Fruit fly (Drosophila melanogaster): ENCODE measurements around the gene mRpS14.

The mRpS14 gene

DNA sequence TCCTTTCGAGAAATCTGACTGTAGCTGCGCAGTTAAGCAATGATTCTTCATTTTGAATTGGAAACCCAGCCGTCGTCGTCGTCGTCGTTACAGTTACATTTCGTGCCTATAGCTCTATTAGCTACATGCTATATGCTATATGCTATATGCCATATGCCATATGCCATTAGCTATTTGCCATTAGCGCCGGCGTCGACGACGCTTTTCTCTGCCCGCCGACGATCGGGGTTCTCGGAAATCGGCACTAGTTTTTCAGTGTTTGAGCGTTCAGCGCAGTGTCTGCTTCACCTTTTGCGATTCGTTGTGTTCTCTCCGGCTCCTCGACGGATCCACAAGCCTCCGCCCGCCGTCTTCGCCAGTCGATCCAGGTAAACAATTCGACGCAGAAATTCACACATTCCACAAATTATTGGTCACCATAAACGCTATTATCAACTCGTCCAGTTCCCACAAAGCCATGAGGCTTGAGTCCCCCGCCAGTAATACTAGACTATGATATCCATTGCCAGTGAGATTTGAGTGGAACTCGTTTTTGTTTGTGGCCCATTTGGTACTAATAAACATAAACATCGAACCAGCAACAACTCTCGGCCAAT lies 24.2 kb upstream of the mRpS14 start:
- TF ChIP-seq foxo (GFP tag; optimal IDR thresholded peaks at IDR 0.05), result no peak
- TF ChIP-seq h (GFP tag; optimal IDR thresholded peaks at IDR 0.05), result no peak

DNA sequence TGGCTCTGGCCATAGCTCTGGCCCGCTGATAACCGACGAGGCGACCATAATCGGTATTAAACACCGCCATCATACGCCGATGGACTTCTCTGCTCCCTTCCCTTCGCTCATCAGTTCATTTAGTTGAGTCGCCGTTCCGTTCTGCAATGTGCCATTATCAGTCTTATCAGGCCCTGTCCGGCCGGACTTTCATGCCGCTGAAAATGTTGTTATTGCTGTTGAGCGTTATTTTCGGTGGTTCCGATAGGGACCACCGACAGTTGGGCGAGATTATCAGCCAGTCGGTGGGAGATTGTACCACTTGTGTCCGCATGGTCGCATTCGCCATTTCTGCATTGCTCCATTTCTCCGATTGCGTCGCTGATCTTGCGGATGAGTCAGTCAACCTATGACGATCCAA lies 21.2 kb upstream of the mRpS14 start:
- TF ChIP-seq br (GFP tag; optimal IDR thresholded peaks at IDR 0.05) (peak; percentile 3), lola (GFP tag; optimal IDR thresholded peaks at IDR 0.05) (no peak), h (GFP tag; optimal IDR thresholded peaks at IDR 0.05) (peak; percentile 41), Dif (GFP tag; optimal IDR thresholded peaks at IDR 0.05; ENCODE audit: partially characterized antibody) (no peak), Vsx2 (GFP tag; optimal IDR thresholded peaks at IDR 0.05; ENCODE audit: partially characterized antibody) (no peak), dsf (GFP tag; optimal IDR thresholded peaks at IDR 0.05; ENCODE audit: borderline replicate concordance) (no peak), Abd-B (GFP tag; optimal IDR thresholded peaks at IDR 0.05) (no peak), rgr (GFP tag; optimal IDR thresholded peaks at IDR 0.05) (no peak), Rel (GFP tag; optimal IDR thresholded peaks at IDR 0.05) (no peak), Rel (tag; optimal IDR thresholded peaks at IDR 0.05) (peak; percentile 86), psq (GFP tag; optimal IDR thresholded peaks at IDR 0.05) (no peak), pan (optimal IDR thresholded peaks at IDR 0.05) (no peak), usp (GFP tag; optimal IDR thresholded peaks at IDR 0.05) (no peak)

DNA sequence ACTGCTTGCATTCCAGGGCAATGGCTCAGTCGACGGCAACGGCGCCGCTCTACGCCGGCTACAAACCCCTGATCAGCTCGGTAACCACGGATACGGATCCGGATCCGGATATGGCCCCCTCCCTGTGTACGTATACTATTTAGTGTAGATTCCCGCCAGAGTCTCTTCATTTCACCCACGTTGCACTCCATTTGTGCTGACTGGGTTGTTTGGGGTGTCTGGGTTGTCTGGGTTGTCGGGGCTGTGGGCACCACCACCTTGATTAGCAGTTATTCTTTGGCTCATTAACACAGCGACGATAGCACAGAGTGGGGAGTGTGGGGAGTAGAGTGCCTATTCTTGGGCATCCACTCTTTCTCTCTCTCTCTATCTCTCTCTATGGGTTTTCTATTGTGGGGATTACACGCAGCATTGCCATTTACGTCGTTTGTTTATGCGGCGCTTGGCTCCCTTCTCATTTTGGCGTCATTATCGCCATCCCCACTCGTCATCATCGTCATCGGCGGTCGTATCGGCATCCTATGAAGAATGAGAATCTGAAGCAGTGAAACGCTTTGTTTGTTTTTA lies 18.8 kb upstream of the mRpS14 start:
- no peak for TF ChIP-seq Jra (GFP tag; optimal IDR thresholded peaks at IDR 0.05)
- no peak for TF ChIP-seq Rel (GFP tag; optimal IDR thresholded peaks at IDR 0.05)
- TF ChIP-seq Rel (tag; optimal IDR thresholded peaks at IDR 0.05), result peak; percentile 56
- TF ChIP-seq OdsH (GFP tag; optimal IDR thresholded peaks at IDR 0.05), result no peak

DNA sequence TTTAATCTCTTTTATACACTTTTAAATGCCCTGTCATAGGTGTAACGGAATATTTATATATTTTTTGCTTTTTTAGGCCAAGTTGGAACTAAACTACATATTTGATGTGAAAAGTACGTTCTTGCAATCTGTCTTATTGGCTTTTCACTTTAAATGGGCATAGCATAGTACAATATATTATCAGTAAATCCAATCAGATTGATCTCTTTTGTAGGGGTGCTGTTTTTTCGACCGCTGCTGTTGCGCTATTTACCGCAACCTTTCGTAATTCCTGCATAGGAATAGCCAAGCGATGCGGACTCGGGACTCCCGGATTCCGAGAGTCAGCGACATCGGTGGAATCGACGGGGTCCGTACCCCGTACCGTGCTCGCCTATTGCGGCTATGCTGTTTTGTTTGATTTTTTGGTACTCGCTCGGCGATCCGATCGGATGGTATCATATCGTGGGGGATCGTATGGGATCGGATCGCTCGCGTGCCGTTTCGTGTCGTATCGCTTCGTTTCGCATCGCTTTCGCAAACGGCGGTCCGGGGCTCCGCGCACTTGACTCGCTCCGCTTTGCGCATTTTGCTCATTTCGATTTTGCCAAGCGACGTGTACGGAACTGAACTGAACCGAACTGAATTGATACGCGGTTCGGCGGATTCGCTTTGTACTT lies 17.9 kb upstream of the mRpS14 start:
- TF ChIP-seq CrebA (GFP tag; optimal IDR thresholded peaks at IDR 0.05; ENCODE audit: borderline replicate concordance) (no peak), Jra (GFP tag; optimal IDR thresholded peaks at IDR 0.05) (no peak), Hr83 (GFP tag; optimal IDR thresholded peaks at IDR 0.05; ENCODE audit: poor library complexity, severe bottlenecking) (no peak), OdsH (GFP tag; optimal IDR thresholded peaks at IDR 0.05) (no peak), Dif (GFP tag; optimal IDR thresholded peaks at IDR 0.05; ENCODE audit: partially characterized antibody) (peak; percentile 14), Mio (GFP tag; optimal IDR thresholded peaks at IDR 0.05) (no peak), br (GFP tag; optimal IDR thresholded peaks at IDR 0.05) (peak; percentile 41), jim (GFP tag; optimal IDR thresholded peaks at IDR 0.05) (peak; percentile 51), Dfd (GFP tag; optimal IDR thresholded peaks at IDR 0.05) (no peak), rgr (GFP tag; optimal IDR thresholded peaks at IDR 0.05) (peak; percentile 57), Vsx2 (GFP tag; optimal IDR thresholded peaks at IDR 0.05; ENCODE audit: partially characterized antibody) (no peak), CG32264 (GFP tag; optimal IDR thresholded peaks at IDR 0.05) (no peak), psq (GFP tag; optimal IDR thresholded peaks at IDR 0.05) (no peak), Rel (GFP tag; optimal IDR thresholded peaks at IDR 0.05) (no peak), Rel (tag; optimal IDR thresholded peaks at IDR 0.05) (peak; percentile 96), dsf (GFP tag; optimal IDR thresholded peaks at IDR 0.05; ENCODE audit: borderline replicate concordance) (no peak), foxo (GFP tag; optimal IDR thresholded peaks at IDR 0.05) (peak in 1 of 2 experiments; percentile 23), lola (GFP tag; optimal IDR thresholded peaks at IDR 0.05) (no peak), tai (GFP tag; optimal IDR thresholded peaks at IDR 0.05) (no peak), h (GFP tag; optimal IDR thresholded peaks at IDR 0.05) (peak; percentile 98), Sp1 (GFP tag; optimal IDR thresholded peaks at IDR 0.05) (peak; percentile 33), dmrt93B (GFP tag; optimal IDR thresholded peaks at IDR 0.05) (no peak), sv (GFP tag; optimal IDR thresholded peaks at IDR 0.05) (no peak), HLH106 (tag; optimal IDR thresholded peaks at IDR 0.05) (no peak), dl (GFP tag; optimal IDR thresholded peaks at IDR 0.05; ENCODE audit: insufficient read depth in 1 of 2, partially characterized antibody in 2 of 2) (peak in 1 of 2 experiments; percentile 38), CG9705 (GFP tag; optimal IDR thresholded peaks at IDR 0.05) (no peak), woc (GFP tag; optimal IDR thresholded peaks at IDR 0.05) (peak; percentile 2), pan (optimal IDR thresholded peaks at IDR 0.05) (no peak), brk (GFP tag; optimal IDR thresholded peaks at IDR 0.05) (no peak), Abd-B (GFP tag; optimal IDR thresholded peaks at IDR 0.05) (no peak)

Measured in whole organism, wandering third instar larva.